Worm (Caenorhabditis elegans): ENCODE data around the gene ZK896.5.

DNA sequence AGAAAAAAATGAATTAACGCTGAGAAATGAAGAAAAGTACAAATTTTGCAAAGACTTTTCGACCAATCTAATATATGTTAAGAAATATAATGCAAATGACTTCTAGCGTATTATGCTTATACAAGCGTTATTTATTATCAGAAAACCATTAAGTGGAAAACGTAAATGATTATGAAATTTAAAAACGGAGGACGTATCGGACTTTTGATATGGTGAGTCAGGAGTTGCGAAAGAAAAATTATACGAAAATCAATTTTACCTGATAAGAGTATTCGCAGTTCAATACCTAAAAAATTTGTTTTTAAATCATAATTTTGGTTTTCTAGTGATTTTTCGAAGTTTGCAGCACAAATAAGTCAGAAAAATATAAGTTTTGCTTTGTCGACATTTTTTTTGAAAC is 2.9 kb downstream of the ZK896.5 start:
- TF ChIP-seq mdl-1 (tag; optimal IDR thresholded peaks at IDR 0.05) (no peak), ama-1 (optimal IDR thresholded peaks at IDR 0.05) (no peak), ceh-20 (GFP tag; IDR thresholded peaks at IDR 0.05) (no peak), nhr-42 (GFP tag; IDR thresholded peaks at IDR 0.05) (no peak), tra-1 (GFP tag; IDR thresholded peaks at IDR 0.05) (no peak), nhr-25 (tag; optimal IDR thresholded peaks at IDR 0.05; ENCODE audit: borderline replicate concordance, insufficient read depth) (no peak), mxl-3 (GFP tag; optimal IDR thresholded peaks at IDR 0.05) (no peak), ces-1 (GFP tag; optimal IDR thresholded peaks at IDR 0.05) (no peak), lin-39 (tag; optimal IDR thresholded peaks at IDR 0.05) (no peak), set-16 (GFP tag; IDR thresholded peaks at IDR 0.05) (no peak), mdt-29 (GFP tag; IDR thresholded peaks at IDR 0.05) (no peak), rbr-2 (tag; optimal IDR thresholded peaks at IDR 0.05) (no peak), unc-62 (GFP tag; optimal IDR thresholded peaks at IDR 0.05 in 1 of 2) (no peak), unc-62 (tag; optimal IDR thresholded peaks at IDR 0.05) (no peak), dmd-6 (GFP tag; IDR thresholded peaks at IDR 0.05) (peak; percentile 32; the same call in 1 of the 2 replicates)
